Fruit fly (Drosophila melanogaster) Kc167 (cell line): ENCODE data around the gene MagR.

ENCODE experiments used
- Myc ChIP-seq: fragments of >200 bp; optimal IDR thresholded peaks from 2 replicates; lab custom pipeline; 2017; ENCODE audit warnings: missing external identifiers
- Sin3A ChIP-seq: fragments of >200 bp; optimal IDR thresholded peaks from 2 replicates; lab custom pipeline; 2018; ENCODE audit warnings: missing external identifiers
- h ChIP-seq: fragments of >200 bp; optimal IDR thresholded peaks from 3 replicates; lab custom pipeline; 2018; ENCODE audit warnings: missing external identifiers
- insv ChIP-seq: fragments of >200 bp; optimal IDR thresholded peaks from 3 replicates; lab custom pipeline; 2018; ENCODE audit warnings: missing external identifiers
- psq ChIP-seq: fragments of >200 bp; optimal IDR thresholded peaks from 2 replicates; lab custom pipeline; 2017; ENCODE audit warnings: missing external identifiers
- ttk ChIP-seq: sonication (Bioruptor generic); optimal IDR thresholded peaks from 2 replicates; lab custom pipeline; 2017; ENCODE audit warnings: missing external identifiers

The MagR gene

DNA sequence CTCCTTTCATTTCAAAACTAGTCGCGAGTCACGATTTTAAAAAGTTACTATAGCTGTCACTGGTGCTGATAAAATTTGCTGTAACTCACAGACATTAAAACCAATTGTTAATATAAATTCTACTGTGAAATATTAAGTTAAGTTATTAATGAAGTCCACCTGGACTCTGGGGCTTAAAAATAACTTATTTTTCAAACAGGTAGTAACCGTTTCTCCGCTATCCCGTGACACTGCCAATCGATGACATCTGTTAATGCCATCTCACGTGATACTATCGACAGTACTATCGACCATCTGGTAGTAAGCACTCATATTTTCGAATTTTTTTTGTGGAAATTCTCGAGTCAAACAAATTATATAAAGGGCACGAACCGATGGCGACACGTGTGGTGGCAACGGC, at the start of gene MagR, which contains the start of gene CG12379:
Gene MagR, plus strand, starts transcription at position 276 of the 400 bp plus-strand sequence.
Gene CG12379, minus strand, starts transcription at position 2 of the 400 bp plus-strand sequence.
- TF ChIP-seq Sin3A (lab: Kevin White, UChicago) = no peak
- TF ChIP-seq ttk (lab: Kevin White, UChicago) = no peak
- no peak for TF ChIP-seq psq (lab: Kevin White, UChicago)
- no peak for TF ChIP-seq insv (lab: Kevin White, UChicago)
- no peak for TF ChIP-seq h (lab: Kevin White, UChicago)
- no peak for TF ChIP-seq Myc (lab: Kevin White, UChicago)

DNA sequence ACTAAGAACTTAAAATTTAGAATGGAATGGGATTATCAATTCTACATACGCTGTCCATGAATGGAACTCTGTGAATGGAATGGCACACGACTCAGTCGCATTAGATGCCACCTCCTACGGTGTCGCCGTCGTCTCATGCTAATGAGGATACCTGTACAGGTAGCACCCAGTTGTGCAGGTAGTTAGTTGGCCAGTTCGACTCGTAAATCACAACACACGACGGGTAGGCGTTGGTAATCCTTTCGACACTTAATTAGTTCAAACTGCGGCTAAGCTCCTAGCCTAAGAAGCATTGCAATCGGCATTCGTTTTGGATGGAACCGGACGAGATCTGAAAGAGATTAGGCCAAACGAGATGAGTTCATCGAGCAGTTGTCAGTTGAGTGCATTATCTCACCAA, 49.7 kb upstream of the MagR start:
- TF ChIP-seq Myc (lab: Kevin White, UChicago) = no peak
- TF ChIP-seq insv (lab: Kevin White, UChicago) = no peak
- TF ChIP-seq h (lab: Kevin White, UChicago) = no peak

DNA sequence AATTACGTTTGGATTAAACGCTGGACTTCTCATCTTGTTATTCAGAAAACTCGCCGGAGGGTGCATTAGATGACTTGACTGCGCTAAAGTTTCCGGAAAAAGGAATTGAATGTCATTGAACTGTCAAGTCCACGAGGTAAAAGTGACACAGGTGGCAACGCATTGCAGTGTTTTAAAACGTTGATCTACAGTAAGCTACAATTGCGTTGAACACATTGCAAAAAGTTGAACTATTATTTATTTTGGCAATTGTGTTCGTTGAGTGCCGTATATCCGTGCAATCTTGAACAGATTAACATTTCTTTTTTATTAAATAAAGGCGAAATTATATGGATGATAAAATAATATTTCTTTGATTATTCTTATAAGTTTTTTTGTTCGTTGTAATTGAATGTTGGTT, 45.3 kb upstream of the MagR start, which contains the start of gene CG15599:
Gene CG15599, minus strand, starts transcription at position 101 of the 400 bp plus-strand sequence.
- no peak for TF ChIP-seq h (lab: Kevin White, UChicago)
- no peak for TF ChIP-seq insv (lab: Kevin White, UChicago)
- TF ChIP-seq ttk (lab: Kevin White, UChicago) = no peak
- TF ChIP-seq psq (lab: Kevin White, UChicago) = no peak
- TF ChIP-seq Myc (lab: Kevin White, UChicago) = no peak
- no peak for TF ChIP-seq Sin3A (lab: Kevin White, UChicago)

DNA sequence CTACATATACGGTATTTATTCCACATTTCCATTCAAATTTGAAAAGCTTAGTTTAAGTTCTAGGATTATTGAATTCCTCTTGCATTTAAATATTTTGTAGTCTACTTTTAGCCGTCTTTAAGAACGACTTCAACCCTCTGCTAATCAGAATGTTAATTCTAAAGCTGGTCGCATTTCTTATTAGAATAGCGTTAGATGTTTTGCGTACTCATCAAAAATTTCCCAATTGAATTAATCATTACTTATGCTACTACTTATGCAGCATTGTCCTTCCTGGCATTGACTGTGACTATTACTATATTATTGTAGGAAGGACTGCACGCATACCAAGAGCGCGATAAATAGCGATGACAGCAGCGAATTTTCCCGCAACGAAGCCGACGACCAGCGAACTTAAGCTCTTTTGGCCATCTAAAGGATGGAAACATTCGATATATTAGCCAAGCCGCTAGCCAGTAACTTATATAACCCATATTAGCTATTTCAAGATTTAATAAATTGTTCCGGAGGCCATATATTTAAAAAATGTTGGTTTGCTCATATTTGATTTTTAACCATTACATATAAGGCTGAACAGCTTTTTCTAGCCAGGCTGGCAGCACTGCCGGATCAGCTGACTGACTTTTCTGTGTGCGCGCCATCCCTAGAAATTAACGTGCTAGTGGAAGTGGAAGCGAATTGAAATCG, 37.1 kb upstream of the MagR start, which contains the start of gene CG8128:
Gene CG8128, plus strand, starts transcription at position 641 of the 687 bp plus-strand sequence.
- TF ChIP-seq psq (lab: Kevin White, UChicago) (no peak), Myc (lab: Kevin White, UChicago) (no peak), Sin3A (lab: Kevin White, UChicago) (no peak), insv (lab: Kevin White, UChicago) (no peak), h (lab: Kevin White, UChicago) (no peak), ttk (lab: Kevin White, UChicago) (no peak)

DNA sequence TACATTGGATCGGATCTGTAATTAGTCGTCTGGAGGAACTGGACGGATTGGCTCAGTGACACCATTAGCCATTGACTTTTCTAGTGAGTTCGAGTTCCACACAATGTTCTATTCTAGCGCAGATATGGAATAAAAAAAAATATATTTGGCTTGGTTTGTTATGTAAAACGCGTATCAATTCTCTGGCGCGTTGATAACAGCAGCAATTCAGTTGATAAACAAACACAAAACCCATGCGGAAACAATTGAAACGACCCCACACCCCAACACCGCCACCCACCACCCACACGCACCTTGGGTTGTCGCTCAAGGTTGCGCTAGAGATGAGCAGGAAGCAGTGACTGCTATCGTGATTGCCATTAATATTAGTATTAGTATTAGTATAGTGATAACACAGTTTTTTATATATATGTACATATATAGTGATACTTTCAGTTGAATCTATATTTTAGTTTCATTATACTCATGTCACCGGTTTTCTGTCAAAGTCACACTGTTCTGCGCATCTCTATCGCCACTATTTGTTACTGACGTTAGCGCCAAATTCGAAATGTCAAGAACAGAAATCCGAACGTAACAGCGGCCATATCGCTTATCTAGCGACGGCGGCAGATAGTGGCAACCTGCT, 36.4 kb upstream of the MagR start:
- TF ChIP-seq insv (lab: Kevin White, UChicago) = no peak
- no peak for TF ChIP-seq Myc (lab: Kevin White, UChicago)
- no peak for TF ChIP-seq ttk (lab: Kevin White, UChicago)
- TF ChIP-seq Sin3A (lab: Kevin White, UChicago) = no peak
- TF ChIP-seq h (lab: Kevin White, UChicago) = no peak
- TF ChIP-seq psq (lab: Kevin White, UChicago) = no peak

DNA sequence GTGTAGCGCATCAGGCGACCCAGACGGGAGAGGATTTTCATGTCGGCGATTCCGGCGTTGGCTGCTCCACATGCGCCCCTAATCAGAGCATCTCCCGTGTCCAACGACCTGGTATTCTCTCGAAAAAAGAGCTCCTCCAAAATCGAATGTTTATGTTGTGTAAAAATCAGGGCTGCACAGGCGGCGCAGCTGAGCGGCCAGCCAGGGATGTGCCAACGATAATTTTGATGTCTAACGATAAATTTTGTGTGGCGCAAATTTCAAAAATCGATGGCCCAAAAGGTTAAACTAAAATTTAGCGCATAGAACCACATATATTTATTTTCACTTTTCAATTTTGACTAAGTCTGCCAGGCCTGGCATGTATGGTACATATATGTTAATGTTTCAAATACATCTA, 33.0 kb upstream of the MagR start, which contains the start of gene CG9240:
Gene CG9240, minus strand, starts transcription at position 213 of the 400 bp plus-strand sequence.
- TF ChIP-seq ttk (lab: Kevin White, UChicago) (no peak), insv (lab: Kevin White, UChicago) (no peak)

DNA sequence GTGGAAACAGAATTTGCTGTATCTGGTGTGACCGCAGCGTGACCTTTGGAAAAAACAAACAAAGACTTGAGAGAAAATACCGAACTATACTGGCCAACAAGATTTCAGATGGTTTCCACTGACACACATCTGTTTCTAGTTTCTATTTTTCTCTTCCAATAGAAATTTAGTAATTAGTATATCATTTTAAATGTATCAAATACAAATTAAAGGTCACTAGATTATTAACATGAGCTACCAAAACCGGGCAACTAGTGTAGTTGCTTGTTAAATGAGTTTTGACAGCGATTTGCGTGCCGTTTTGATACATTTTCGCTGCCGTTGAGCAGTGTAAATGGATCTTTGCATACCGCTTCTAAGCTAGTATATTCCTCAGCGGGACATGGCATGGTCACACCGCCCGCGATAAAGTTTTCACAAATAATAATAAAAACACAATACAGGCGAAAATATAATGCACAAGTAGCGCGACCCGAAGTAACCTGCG, 30.3 kb upstream of the MagR start, which contains the start of the genes Pis and Hap40:
Gene Pis, minus strand, starts transcription at position 51 of the 487 bp plus-strand sequence.
Gene Hap40, plus strand, starts transcription at position 406 of the 487 bp plus-strand sequence.
- TF ChIP-seq h (lab: Kevin White, UChicago) = no peak
- TF ChIP-seq insv (lab: Kevin White, UChicago) = no peak
- no peak for TF ChIP-seq Sin3A (lab: Kevin White, UChicago)
- TF ChIP-seq Myc (lab: Kevin White, UChicago) = no peak
- TF ChIP-seq ttk (lab: Kevin White, UChicago) = no peak
- no peak for TF ChIP-seq psq (lab: Kevin White, UChicago)

DNA sequence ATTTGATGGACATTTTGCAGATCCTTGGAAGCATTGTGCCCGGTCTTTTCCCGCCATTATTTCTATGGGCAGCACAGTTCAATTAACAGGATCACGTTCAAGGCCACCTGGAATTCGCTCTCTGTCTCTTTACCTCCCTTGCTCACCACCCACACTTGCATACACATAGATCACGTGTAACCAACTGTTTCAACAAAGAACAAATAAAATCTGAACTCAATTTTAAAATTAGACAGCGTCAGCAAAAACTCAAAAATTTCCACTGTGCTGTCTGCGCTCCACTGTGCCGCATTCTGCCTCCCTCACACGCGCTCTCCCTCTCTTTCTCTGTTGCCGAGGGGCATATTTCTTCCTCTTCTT, 24.5 kb upstream of the MagR start:
- TF ChIP-seq h (lab: Kevin White, UChicago) = no peak
- TF ChIP-seq Sin3A (lab: Kevin White, UChicago) = no peak
- TF ChIP-seq Myc (lab: Kevin White, UChicago) = no peak
- TF ChIP-seq ttk (lab: Kevin White, UChicago) = no peak

DNA sequence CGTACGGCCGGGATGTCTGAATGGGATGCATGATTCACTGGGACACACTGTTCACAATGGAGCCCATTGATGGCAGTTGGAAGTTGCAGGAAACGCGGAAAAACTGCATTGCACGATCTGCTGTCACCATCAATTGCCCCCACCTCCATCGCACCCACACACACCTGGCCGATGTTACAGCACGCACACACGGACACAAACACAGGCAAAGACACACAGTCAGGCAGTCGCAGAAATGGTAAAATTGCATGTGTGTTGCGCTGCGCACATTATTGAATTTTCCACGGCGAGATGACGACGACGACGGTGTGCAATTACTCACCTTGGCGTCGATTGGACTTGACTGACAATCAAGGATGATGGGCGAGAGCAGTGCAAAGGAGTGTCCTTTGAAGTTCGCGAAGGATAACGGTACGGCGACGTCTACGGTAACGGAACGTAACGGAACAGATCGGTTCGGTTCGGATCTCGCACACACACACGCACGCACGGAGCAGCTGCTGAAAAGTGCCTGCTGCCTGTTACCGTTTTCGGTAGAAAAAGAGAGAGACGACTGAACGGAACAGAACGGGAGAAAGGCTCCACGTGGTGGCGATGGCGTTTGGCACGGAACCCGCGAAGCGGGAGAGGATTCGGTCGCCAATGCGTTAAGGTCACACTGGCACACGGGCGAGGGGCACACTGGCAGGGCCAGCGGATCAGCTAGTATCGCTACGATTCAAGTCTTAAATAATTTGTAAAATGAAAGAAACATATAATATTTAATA, 23.9 kb upstream of the MagR start, which contains the start of the genes CG9281 and CG15601:
Gene CG9281, minus strand, starts transcription at position 556 of the 767 bp plus-strand sequence.
Gene CG15601, plus strand, starts transcription at position 664 of the 767 bp plus-strand sequence.
- TF ChIP-seq Sin3A (lab: Kevin White, UChicago) (no peak), psq (lab: Kevin White, UChicago) (no peak), Myc (lab: Kevin White, UChicago) (no peak), ttk (lab: Kevin White, UChicago) (no peak)

DNA sequence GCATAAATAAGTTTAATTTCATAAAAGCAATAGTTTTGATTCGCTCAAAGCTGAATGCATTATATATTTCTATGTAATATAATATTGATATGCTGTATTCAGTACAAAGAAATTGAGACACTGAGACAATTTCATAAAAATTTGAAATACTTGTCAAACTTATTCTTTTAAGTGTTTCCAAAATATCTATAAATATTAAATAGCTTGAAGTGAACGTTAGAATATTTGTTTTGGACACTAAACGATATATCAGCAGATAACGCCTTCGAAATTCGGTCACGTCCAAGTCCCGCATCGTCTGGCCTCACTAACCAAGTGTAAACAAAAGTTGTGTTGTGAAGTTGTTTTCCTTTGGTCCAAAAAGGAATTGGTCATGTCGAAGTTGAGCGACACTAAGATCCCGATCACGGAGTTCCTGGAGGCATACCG, 23.3 kb upstream of the MagR start:
- TF ChIP-seq Myc (lab: Kevin White, UChicago) (no peak), psq (lab: Kevin White, UChicago) (no peak), h (lab: Kevin White, UChicago) (no peak), ttk (lab: Kevin White, UChicago) (no peak), Sin3A (lab: Kevin White, UChicago) (no peak), insv (lab: Kevin White, UChicago) (no peak)

DNA sequence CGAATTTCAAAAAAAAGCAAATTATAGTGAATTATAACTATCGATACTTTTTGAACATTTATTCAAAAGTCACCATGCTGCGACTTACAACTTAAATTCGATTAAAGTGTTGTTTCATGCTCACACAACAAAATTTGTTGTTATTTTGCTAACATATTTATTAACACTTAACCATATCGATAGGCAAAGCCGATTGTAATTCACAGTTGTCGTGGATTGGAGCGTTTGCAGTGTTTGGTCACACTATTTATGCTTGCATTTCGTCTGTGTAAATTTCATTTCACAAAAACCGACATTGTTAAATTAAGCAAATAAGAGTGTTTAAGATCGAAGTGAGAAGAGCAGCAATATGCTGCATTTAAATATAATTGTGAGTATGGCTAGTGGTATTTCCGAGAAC, 21.7 kb upstream of the MagR start, which contains the start of gene HUWE1:
Gene HUWE1, plus strand, starts transcription at position 220 of the 400 bp plus-strand sequence.
- no peak for TF ChIP-seq Sin3A (lab: Kevin White, UChicago)
- no peak for TF ChIP-seq psq (lab: Kevin White, UChicago)
